Worm (Caenorhabditis elegans): Measurements from ENCODE around the gene cut-1.

The cut-1 gene

DNA sequence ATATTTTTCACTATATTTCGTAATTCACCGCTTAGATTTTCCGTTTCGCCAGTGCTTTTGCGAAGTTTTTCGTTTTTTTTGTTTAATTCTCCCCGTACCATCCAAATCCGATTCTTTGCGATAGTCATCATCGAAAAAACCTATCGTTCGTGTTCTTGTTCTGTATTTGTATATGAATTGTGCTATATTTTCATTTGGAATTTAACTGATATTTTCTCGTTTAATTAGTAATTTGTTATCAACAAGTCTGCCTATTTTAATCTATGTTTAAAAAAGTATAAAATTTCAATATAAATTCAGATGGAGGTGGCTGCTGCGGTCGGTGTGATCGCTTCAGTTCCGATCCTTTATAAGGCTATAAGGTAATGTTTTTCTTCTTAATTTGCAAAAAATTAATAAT is 33.7 kb downstream of the cut-1 start, which contains the start of gene samp-1:
Gene samp-1, plus strand, starts transcription at position 301 of the 400 bp plus-strand sequence.
- TF ChIP-seq nhr-2 (tag; optimal IDR thresholded peaks at IDR 0.05) (no peak), pha-4 (tag; optimal IDR thresholded peaks at IDR 0.05) (no peak), tbx-8 (GFP tag; optimal IDR thresholded peaks at IDR 0.05) (no peak), nhr-237 (tag; optimal IDR thresholded peaks at IDR 0.05) (no peak), unc-62 (GFP tag; optimal IDR thresholded peaks at IDR 0.05) (no peak)

DNA sequence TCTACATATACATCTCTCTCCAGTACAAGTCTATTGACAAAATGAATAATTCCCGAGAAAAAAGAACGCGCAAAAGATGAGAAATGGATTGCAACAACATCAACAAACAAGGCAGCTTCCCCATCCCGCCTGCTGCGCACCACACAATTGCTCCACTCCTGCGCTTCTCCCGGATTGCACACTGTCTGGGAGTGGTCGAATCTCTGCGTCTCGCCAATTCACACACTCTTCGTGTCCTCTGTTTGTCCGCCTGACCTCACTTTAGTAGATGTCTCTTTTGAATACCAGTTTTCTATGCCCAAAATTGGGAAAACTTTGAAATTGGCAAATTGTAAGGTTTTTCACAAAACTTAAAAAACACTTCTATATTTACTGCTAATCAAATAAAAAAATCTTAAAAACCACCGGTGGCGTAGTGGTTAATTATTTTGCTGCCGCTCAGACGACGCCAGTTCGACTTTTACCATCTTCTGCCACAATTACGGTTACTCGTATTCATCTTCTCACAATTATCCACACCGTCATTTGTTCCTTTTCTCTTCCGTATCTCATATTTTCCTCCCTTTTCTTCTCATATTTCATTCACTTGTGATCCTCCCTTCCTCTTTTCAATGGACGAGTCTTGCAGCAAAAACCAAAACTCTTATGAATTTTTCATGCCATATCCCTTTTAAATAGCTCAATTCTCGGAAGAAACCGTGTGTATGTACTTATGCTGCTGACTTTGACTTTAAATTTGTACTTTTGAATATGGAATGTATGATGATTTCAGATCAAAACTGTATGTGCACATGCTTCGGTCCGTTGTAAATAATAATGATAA is 36.9 kb downstream of the cut-1 start, which contains the start of gene rsf-1:
Gene rsf-1, plus strand, starts transcription at position 773 of the 823 bp plus-strand sequence.
- TF ChIP-seq zip-8 (tag; optimal IDR thresholded peaks at IDR 0.05) (no peak), nhr-12 (tag; optimal IDR thresholded peaks at IDR 0.05) (no peak), tbx-8 (GFP tag; optimal IDR thresholded peaks at IDR 0.05) (no peak), ztf-11 (tag; optimal IDR thresholded peaks at IDR 0.05) (no peak), mab-5 (tag; optimal IDR thresholded peaks at IDR 0.05) (no peak), lin-13 (tag; optimal IDR thresholded peaks at IDR 0.05) (no peak), mls-2 (tag; optimal IDR thresholded peaks at IDR 0.05) (peak; percentile 52), ham-2 (GFP tag; optimal IDR thresholded peaks at IDR 0.05) (no peak), sptf-1 (tag; optimal IDR thresholded peaks at IDR 0.05) (peak; percentile 18), unc-62 (GFP tag; optimal IDR thresholded peaks at IDR 0.05) (no peak), ceh-43 (GFP tag; optimal IDR thresholded peaks at IDR 0.05) (no peak), bed-3 (GFP tag; optimal IDR thresholded peaks at IDR 0.05) (no peak), elt-3 (tag; optimal IDR thresholded peaks at IDR 0.05) (no peak), pha-4 (tag; optimal IDR thresholded peaks at IDR 0.05) (peak; percentile 85), unc-39 (tag; optimal IDR thresholded peaks at IDR 0.05) (peak; percentile 77), drap-1 (GFP tag; optimal IDR thresholded peaks at IDR 0.05) (peak; percentile 17), M03D4.4 (tag; optimal IDR thresholded peaks at IDR 0.05) (no peak), ces-1 (GFP tag; optimal IDR thresholded peaks at IDR 0.05) (peak; percentile 48)

DNA sequence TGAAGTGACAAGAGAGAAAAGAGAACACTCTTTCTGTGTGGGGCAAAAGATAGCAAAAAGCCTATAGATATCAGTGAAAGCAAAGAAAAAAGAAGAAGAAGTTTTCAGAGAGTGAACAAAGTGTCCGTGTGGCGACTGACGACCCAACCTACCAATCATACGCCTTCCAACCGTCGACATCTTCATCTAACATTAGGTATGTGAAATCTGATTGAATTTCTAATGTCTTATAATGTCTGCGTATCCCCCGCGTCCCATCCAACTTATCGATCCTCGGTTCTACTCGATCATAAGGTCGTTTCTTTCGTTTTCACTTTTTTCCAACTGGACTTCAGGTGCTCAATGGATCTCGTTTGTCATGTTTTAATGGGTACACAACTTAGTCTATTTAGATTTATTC is 38.4 kb downstream of the cut-1 start:
- TF ChIP-seq lsy-2 (tag; optimal IDR thresholded peaks at IDR 0.05), result no peak
- no peak for TF ChIP-seq mls-2 (tag; optimal IDR thresholded peaks at IDR 0.05)
- no peak for TF ChIP-seq nhr-12 (tag; optimal IDR thresholded peaks at IDR 0.05)
- TF ChIP-seq bed-3 (GFP tag; optimal IDR thresholded peaks at IDR 0.05), result no peak
- TF ChIP-seq cnd-1 (tag; optimal IDR thresholded peaks at IDR 0.05), result no peak
- no peak for TF ChIP-seq hlh-1 (tag; optimal IDR thresholded peaks at IDR 0.05)
- TF ChIP-seq nhr-237 (tag; optimal IDR thresholded peaks at IDR 0.05), result no peak
- no peak for TF ChIP-seq elt-3 (tag; optimal IDR thresholded peaks at IDR 0.05)
- TF ChIP-seq mep-1 (tag; optimal IDR thresholded peaks at IDR 0.05), result no peak
- no peak for TF ChIP-seq drap-1 (GFP tag; optimal IDR thresholded peaks at IDR 0.05)
- no peak for TF ChIP-seq snpc-4 (tag; optimal IDR thresholded peaks at IDR 0.05)
- TF ChIP-seq ces-1 (GFP tag; optimal IDR thresholded peaks at IDR 0.05), result no peak
- no peak for TF ChIP-seq unc-120 (tag; optimal IDR thresholded peaks at IDR 0.05; ENCODE audit: poor library complexity, severe bottlenecking)
- TF ChIP-seq nhr-2 (tag; optimal IDR thresholded peaks at IDR 0.05), result no peak
- TF ChIP-seq ceh-83 (GFP tag; optimal IDR thresholded peaks at IDR 0.05), result no peak
- no peak for TF ChIP-seq flh-1 (GFP tag; optimal IDR thresholded peaks at IDR 0.05)
- no peak for TF ChIP-seq blmp-1 (tag; optimal IDR thresholded peaks at IDR 0.05)
- TF ChIP-seq tbx-8 (GFP tag; optimal IDR thresholded peaks at IDR 0.05), result no peak
- no peak for TF ChIP-seq ceh-43 (GFP tag; optimal IDR thresholded peaks at IDR 0.05)

DNA sequence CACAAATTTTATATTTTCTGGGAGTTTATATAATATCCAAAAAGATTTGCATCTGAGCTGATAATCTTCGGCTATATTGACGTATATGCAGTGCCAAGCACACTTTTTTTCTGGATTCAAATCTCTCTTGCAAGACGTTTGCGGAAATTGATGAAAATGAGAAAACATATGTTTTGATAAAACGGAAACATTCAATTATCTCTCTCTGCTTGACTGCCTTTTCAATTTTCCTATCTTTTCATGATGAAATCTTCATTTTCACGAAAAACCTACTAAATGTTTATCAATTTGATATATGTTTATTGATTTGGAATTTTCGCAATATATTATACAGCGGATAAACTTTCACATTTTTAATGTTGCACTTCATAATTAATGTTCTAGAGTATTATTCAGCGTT is 39.0 kb downstream of the cut-1 start:
- peak; percentile 5 for TF ChIP-seq unc-62 (GFP tag; optimal IDR thresholded peaks at IDR 0.05)
- peak; percentile 23 for TF ChIP-seq unc-120 (tag; optimal IDR thresholded peaks at IDR 0.05; ENCODE audit: poor library complexity, severe bottlenecking)
- no peak for TF ChIP-seq ztf-11 (tag; optimal IDR thresholded peaks at IDR 0.05)

DNA sequence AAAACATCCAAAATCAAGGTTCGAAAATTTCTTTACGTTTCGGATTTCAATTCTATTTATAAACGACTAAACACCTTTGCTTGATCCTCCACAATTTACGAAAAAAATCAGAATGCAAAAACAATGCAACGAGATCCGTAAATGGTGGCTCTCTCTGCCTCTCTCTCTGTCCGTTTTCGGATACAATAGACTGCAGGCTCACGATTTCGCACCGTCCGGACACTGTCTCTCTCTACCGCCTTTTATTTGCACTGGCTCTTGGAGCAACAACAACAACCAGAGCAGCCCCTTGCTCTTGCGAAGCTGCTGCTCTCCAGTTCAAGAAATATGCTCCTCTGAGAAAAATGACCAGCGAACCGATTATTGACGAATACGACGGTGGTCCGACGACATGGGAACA is 43.3 kb downstream of the cut-1 start, which contains the start of gene T24F1.7:
Gene T24F1.7, plus strand, starts transcription at position 301 of the 400 bp plus-strand sequence.
- TF ChIP-seq mep-1 (tag; optimal IDR thresholded peaks at IDR 0.05) (no peak), lin-13 (tag; optimal IDR thresholded peaks at IDR 0.05) (no peak), tbx-8 (GFP tag; optimal IDR thresholded peaks at IDR 0.05) (no peak), ceh-83 (GFP tag; optimal IDR thresholded peaks at IDR 0.05) (no peak)

All from whole organism, mixed stage, embryonic.